Worm (Caenorhabditis elegans) whole organism, L4 larva: ENCODE data around the gene mig-22.
A peak's percentile ranks its signal among the peaks of the same experiment; 100 is the strongest.

Experiments used
- F10B5.3 ChIP-seq: sonication (generic microtip); optimal IDR thresholded peaks from 2 replicates; lab custom pipeline; 2016; ENCODE audit warnings: mild to moderate bottlenecking, missing genetic modification characterization, missing compliant biosample characterization
- R02D3.7 ChIP-seq: fragments of 150-350 bp; sonication (generic microtip); optimal IDR thresholded peaks from 3 replicates; lab custom pipeline; 2014; ENCODE audit warnings: missing biosample characterization, missing genetic modification characterization
- Y48G9A.11 ChIP-seq: fragments of 200-800 bp; sonication (Bioruptor generic); IDR thresholded peaks from 2 replicates; pipeline ENCODE4 v1.3.6; 2022; ENCODE audit warnings: missing genetic modification reagents, missing genetic modification characterization, missing compliant biosample characterization
- ZK337.2 ChIP-seq: fragments of 200-800 bp; sonication (Bioruptor generic); IDR thresholded peaks from 2 replicates; pipeline ENCODE4 v1.3.6; 2022; ENCODE audit warnings: missing genetic modification reagents, missing genetic modification characterization, missing compliant biosample characterization
- aha-1 ChIP-seq: fragments of 150-350 bp; peaks from one replicate; lab custom pipeline; 2014; ENCODE audit warnings: missing biosample characterization, missing genetic modification characterization
- ama-1 ChIP-seq: fragments of 150-350 bp; optimal IDR thresholded peaks from 2 replicates; lab custom pipeline; 2014; ENCODE audit warnings: inconsistent platforms, mixed read lengths
- arid-1 ChIP-seq: fragments of 200-800 bp; sonication (Bioruptor generic); conservative IDR thresholded peaks from 2 replicates; pipeline ENCODE4 v1.3.6; 2022; ENCODE audit warnings: missing genetic modification reagents, missing genetic modification characterization, missing compliant biosample characterization
- ceh-20 ChIP-seq: fragments of 200-800 bp; sonication (Bioruptor generic); IDR thresholded peaks from 2 replicates; pipeline ENCODE4 v1.3.6; 2022; ENCODE audit warnings: missing genetic modification reagents, missing genetic modification characterization, missing compliant biosample characterization
- ceh-28 ChIP-seq: fragments of 150-350 bp; optimal IDR thresholded peaks from 2 replicates; lab custom pipeline; 2014; ENCODE audit warnings: missing biosample characterization, missing genetic modification reagents, missing genetic modification characterization
- ceh-32 ChIP-seq: sonication (generic microtip); optimal IDR thresholded peaks from 2 replicates; lab custom pipeline; 2016; ENCODE audit warnings: mild to moderate bottlenecking, missing genetic modification characterization, missing compliant biosample characterization; ENCODE audit not compliant: poor library complexity
- daf-19 ChIP-seq: fragments of 200-800 bp; sonication (Bioruptor generic); conservative IDR thresholded peaks from 2 replicates; pipeline ENCODE4 v1.3.6; 2022; ENCODE audit warnings: missing genetic modification characterization, missing compliant biosample characterization
- daf-8 ChIP-seq: fragments of 200-800 bp; sonication (Bioruptor generic); IDR thresholded peaks from 2 replicates; pipeline ENCODE4 v1.3.6; 2022; ENCODE audit warnings: missing genetic modification characterization, missing compliant biosample characterization
- dmd-9 ChIP-seq: fragments of 200-800 bp; sonication (Bioruptor generic); IDR thresholded peaks from 2 replicates; pipeline ENCODE4 v1.3.6; 2022; ENCODE audit warnings: missing genetic modification reagents, missing genetic modification characterization, missing compliant biosample characterization
- fkh-10 ChIP-seq: fragments of 150-350 bp; optimal IDR thresholded peaks from 2 replicates; lab custom pipeline; 2014; ENCODE audit warnings: missing biosample characterization, missing genetic modification reagents, missing genetic modification characterization
- hlh-11 ChIP-seq: fragments of 200-800 bp; sonication (Bioruptor generic); optimal IDR thresholded peaks from 2 replicates; lab custom pipeline; 2018; ENCODE audit warnings: mild to moderate bottlenecking, missing genetic modification characterization, missing compliant biosample characterization
- jun-1 ChIP-seq: fragments of 150-350 bp; optimal IDR thresholded peaks from 2 replicates; lab custom pipeline; 2014; ENCODE audit warnings: missing biosample characterization, missing genetic modification reagents, missing genetic modification characterization
- lin-29 ChIP-seq: fragments of 200-800 bp; sonication (Bioruptor generic); IDR thresholded peaks from 2 replicates; pipeline ENCODE4 v1.3.6; 2022; ENCODE audit warnings: missing genetic modification reagents, missing genetic modification characterization, missing compliant biosample characterization
- lin-39 ChIP-seq: fragments of 150-350 bp; optimal IDR thresholded peaks from 2 replicates; lab custom pipeline; 2014; ENCODE audit warnings: missing biosample characterization, missing genetic modification reagents, missing genetic modification characterization
- lsy-2 ChIP-seq, 2 experiments: fragments of 150-350 bp in 1 of 2; sonication (generic microtip) in 1 of 2; optimal IDR thresholded peaks; 2 replicates each; lab custom pipeline; 2014 to 2017; ENCODE audit warnings: missing biosample characterization in 2 of 2, missing genetic modification characterization in 2 of 2
- madf-5 ChIP-seq, 2 experiments: fragments of 200-800 bp; sonication (Bioruptor generic); IDR thresholded peaks; 2 replicates each; pipeline ENCODE4 v1.3.6; 2022; ENCODE audit warnings: missing compliant biosample characterization in 2 of 2, missing genetic modification characterization in 2 of 2
- mdl-1 ChIP-seq, 2 experiments: fragments of 150-350 bp in 1 of 2; sonication (generic microtip) in 1 of 2; optimal IDR thresholded peaks; 2 replicates each; lab custom pipeline; 2014 to 2017; ENCODE audit warnings: missing biosample characterization in 2 of 2, missing genetic modification characterization in 2 of 2
- mdt-29 ChIP-seq: fragments of 200-800 bp; sonication (Bioruptor generic); IDR thresholded peaks from 2 replicates; pipeline ENCODE4 v1.3.6; 2022; ENCODE audit warnings: missing genetic modification reagents, missing genetic modification characterization, missing compliant biosample characterization
- nhr-10 ChIP-seq: fragments of 150-350 bp; optimal IDR thresholded peaks from 2 replicates; lab custom pipeline; 2014; ENCODE audit warnings: missing biosample characterization, missing genetic modification characterization
- nhr-237 ChIP-seq: sonication (generic microtip); optimal IDR thresholded peaks from 2 replicates; lab custom pipeline; 2017; ENCODE audit warnings: missing biosample characterization, missing genetic modification characterization
- nhr-25 ChIP-seq: sonication (generic microtip); optimal IDR thresholded peaks from 2 replicates; lab custom pipeline; 2017; ENCODE audit warnings: missing genetic modification characterization, mild to moderate bottlenecking, missing compliant biosample characterization, antibody characterized with exemption, moderate library complexity, borderline replicate concordance; ENCODE audit not compliant: insufficient read depth
- nhr-28 ChIP-seq: fragments of 150-350 bp; optimal IDR thresholded peaks from 2 replicates; lab custom pipeline; 2014; ENCODE audit warnings: missing biosample characterization, missing genetic modification characterization
- nhr-42 ChIP-seq: fragments of 200-800 bp; sonication (Bioruptor generic); IDR thresholded peaks from 2 replicates; pipeline ENCODE4 v1.3.6; 2022; ENCODE audit warnings: missing genetic modification characterization, missing compliant biosample characterization
- nhr-48 ChIP-seq: sonication (generic microtip); optimal IDR thresholded peaks from 2 replicates; lab custom pipeline; 2016; ENCODE audit warnings: mild to moderate bottlenecking, missing genetic modification characterization, missing compliant biosample characterization
- nhr-76 ChIP-seq: fragments of 150-350 bp; optimal IDR thresholded peaks from 2 replicates; lab custom pipeline; 2014; ENCODE audit warnings: missing biosample characterization, missing genetic modification characterization
- pha-4 ChIP-seq, 2 experiments: fragments of 150-350 bp in 1 of 2; fragments of 200-800 bp in 1 of 2; sonication (Bioruptor generic) in 1 of 2; IDR thresholded peaks in 1 of 2; optimal IDR thresholded peaks in 1 of 2; 2 replicates each; pipeline versions ENCODE4 v1.3.6 to Lab custom; 2014 to 2022; ENCODE audit warnings: missing genetic modification characterization in 2 of 2, missing genetic modification reagents in 2 of 2, missing biosample characterization in 1 of 2, missing compliant biosample characterization in 1 of 2
- php-3 ChIP-seq: fragments of 200-800 bp; sonication (Bioruptor generic); IDR thresholded peaks from 2 replicates; pipeline ENCODE4 v1.3.6; 2022; ENCODE audit warnings: missing genetic modification reagents, missing genetic modification characterization, missing compliant biosample characterization
- rbr-2 ChIP-seq: sonication (generic microtip); optimal IDR thresholded peaks from 2 replicates; lab custom pipeline; 2016; ENCODE audit warnings: missing genotype, missing genetic modification characterization, missing compliant biosample characterization
- saeg-2 ChIP-seq: fragments of 200-800 bp; sonication (Bioruptor generic); IDR thresholded peaks from 2 replicates; pipeline ENCODE4 v1.3.6; 2022; ENCODE audit warnings: missing genetic modification reagents, missing genetic modification characterization, missing compliant biosample characterization
- snpc-4 ChIP-seq: fragments of 150-350 bp; optimal IDR thresholded peaks from 2 replicates; lab custom pipeline; 2014; ENCODE audit warnings: missing biosample characterization, missing genetic modification characterization
- unc-62 ChIP-seq, 3 experiments: fragments of 150-350 bp in 1 of 3; sonication (generic microtip); optimal IDR thresholded peaks in 2 of 3; peaks in 1 of 3; 1 replicate in 1 of 3; 2 replicates in 2 of 3; lab custom pipeline; 2014 to 2017; ENCODE audit warnings: missing biosample characterization in 3 of 3, missing genetic modification characterization in 3 of 3, missing genetic modification reagents in 3 of 3, missing genotype in 1 of 3
- zfp-2 ChIP-seq: sonication (generic microtip); optimal IDR thresholded peaks from 2 replicates; lab custom pipeline; 2016; ENCODE audit warnings: mild to moderate bottlenecking, missing genetic modification characterization, missing compliant biosample characterization
- zip-11 ChIP-seq: fragments of 200-800 bp; sonication (Bioruptor generic); IDR thresholded peaks from 2 replicates; pipeline ENCODE4 v1.3.6; 2022; ENCODE audit warnings: missing genetic modification characterization, missing compliant biosample characterization

mig-22 gene

DNA sequence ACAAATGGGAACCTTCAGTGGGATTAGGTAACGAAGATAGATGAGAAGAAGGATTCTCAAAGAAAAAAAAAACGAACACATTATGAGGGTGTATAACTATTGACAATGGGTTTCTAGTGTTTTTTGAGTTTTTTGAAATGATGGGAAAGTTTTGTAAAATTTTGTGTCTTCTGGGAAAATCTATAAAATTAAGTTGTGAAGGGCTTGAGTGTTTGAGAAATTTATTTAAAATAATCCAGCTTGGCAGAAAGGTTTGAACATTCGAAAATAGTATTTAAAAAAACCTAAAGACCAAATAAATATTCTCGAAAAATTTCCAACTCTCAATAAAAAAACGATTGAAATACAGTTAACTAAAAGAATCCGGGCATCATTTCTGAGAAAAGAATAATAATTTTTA is 21.9 kb downstream of the mig-22 start:
- TF ChIP-seq daf-8 (GFP tag; lab: Robert Waterston, UW) = no peak
- peak in 1 of 2 experiments; percentile 95 for TF ChIP-seq unc-62 (GFP tag; optimal IDR thresholded peaks at IDR 0.05 in 1 of 2; lab: Kevin White, UChicago)
- TF ChIP-seq unc-62 (tag; optimal IDR thresholded peaks at IDR 0.05; lab: Kevin White, UChicago) = no peak
- no peak for TF ChIP-seq nhr-76 (tag; lab: Kevin White, UChicago)

DNA sequence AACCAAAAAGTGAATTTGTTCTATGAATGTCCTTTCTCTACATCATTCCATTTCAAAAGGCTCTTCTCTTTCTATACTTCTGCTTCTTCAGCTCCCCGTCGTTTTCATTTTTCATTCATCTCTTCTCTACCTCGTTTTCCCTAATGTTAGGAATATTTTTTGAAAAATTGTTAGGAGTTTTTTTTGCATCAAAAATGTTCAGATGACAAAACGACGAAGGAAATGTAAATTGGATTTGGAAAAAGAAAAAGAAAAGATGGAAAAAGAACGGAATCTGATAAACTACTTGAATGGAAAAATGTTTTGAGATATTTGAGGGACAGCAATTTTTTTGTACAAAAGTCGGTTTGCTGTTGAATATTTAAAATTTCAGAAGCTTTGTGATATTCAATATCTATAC is 22.4 kb downstream of the mig-22 start:
- TF ChIP-seq ZK337.2 (no peak), fkh-10 (GFP tag; lab: Kevin White, UChicago) (peak; percentile 76)

DNA sequence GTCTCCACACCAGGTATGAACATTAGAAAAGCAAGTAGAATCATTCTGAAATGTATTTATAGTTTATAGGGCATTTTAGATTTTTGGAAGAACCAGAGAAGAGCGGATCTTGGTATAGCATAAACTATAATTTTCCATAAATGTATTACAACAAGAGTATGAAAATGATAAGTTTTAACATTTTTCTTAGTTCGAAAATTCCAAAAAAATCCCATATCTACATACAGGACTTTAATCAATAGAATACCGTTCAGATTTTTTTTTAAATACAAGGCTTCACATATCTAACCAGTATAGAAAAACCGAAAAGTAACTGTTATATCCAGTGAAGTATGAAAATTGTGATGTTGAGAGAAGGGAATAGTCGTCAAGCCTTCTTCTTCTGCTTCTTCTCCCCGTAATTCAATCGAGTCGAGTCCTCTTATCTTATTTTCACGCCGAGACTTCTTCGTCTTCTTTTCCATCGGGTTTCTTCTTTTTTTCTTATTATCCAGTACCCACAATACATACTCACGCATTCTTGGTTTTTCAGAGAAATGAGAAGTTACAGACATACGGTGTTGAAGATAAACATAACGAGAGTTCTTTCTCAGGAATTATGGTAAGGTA is 23.2 kb downstream of the mig-22 start, which contains the start of gene ZK370.6:
TSS of gene ZK370.6 (minus strand) at position 51 of the 609 bp plus-strand sequence.
- TF ChIP-seq php-3 = no peak
- peak; percentile 45 for TF ChIP-seq fkh-10 (GFP tag; lab: Kevin White, UChicago)

DNA sequence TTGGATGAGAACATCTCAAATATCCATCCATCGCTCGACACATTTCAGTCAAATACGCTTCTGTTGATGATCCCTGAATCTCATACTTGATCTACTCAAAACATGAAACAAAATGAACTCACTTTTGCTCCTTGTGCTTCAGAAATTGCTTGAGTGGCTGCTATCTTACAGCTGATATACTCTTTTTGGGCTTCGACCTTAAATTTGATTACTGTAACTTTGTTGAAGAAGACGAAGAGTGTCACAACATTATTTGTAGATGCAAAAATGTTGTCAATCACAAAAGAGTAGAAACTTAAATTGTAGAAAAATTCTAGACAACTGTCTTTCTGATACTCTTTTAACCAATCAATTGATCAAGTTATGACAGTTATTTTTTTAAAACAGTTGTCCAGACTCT is 24.6 kb downstream of the mig-22 start:
- TF ChIP-seq ceh-28 (tag; lab: Kevin White, UChicago) = no peak
- peak in 1 of 2 experiments; percentile 26 for TF ChIP-seq unc-62 (GFP tag; optimal IDR thresholded peaks at IDR 0.05 in 1 of 2; lab: Kevin White, UChicago)
- TF ChIP-seq unc-62 (tag; optimal IDR thresholded peaks at IDR 0.05; lab: Kevin White, UChicago) = no peak

DNA sequence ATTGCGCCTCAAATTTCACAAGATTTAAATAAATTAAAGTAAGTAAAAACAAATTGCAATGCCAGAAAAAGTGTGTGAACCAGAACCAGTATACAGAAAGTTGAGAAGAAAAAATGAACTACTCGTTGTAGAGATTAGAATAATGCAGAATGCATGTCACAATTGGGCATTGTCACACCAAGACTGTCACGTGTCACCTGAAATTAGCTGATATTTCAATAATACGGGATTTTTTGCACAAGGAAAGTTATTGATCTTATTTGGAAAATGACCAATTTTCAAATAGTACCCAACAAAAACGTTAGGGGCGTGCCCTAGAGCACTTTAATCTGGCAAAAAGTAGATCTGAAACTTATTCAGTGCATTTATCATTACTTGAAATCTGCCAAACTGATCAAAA is 25.2 kb downstream of the mig-22 start:
- no peak for TF ChIP-seq lsy-2 (tag; optimal IDR thresholded peaks at IDR 0.05; lab: Kevin White, UChicago)
- TF ChIP-seq aha-1 (tag; lab: Kevin White, UChicago) = peak; percentile 80
- TF ChIP-seq, all 104 proteins: peak for 1

DNA sequence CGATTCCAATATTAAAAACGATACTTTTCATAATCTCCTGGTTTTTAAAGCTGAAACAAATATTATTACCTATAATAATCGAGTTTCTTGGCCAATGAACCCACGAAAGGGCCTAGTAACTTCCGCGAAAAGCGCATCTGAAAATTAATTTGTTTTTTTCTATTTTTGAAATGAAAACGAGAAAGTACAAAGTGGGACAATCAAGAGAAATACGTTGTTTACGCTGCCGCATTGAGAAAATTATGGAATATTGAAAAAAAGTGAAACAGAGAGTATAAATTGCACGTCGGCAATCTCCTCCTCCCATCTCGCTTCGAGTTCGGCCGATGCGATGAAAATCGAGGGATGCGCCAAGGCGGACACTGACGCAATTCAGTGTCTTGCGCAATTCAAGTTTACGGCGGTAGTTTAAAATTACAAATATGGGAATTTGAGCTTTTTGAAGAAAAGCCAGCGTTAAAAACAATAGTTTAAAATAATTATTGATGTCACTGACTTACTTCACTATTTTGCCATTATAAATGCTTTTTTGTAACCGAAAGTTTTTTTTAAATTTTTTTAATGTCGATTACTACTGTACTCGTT is 25.8 kb downstream of the mig-22 start, which contains the start of gene pdhk-2:
TSS of gene pdhk-2 (minus strand) at position 137 of the 585 bp plus-strand sequence.
- peak; percentile 79 for TF ChIP-seq lin-29 (GFP tag; lab: Robert Waterston, UW)
- TF ChIP-seq rbr-2 (tag; lab: Kevin White, UChicago) = peak; percentile 90
- TF ChIP-seq nhr-76 (tag; lab: Kevin White, UChicago) = no peak
- TF ChIP-seq madf-5 (GFP tag; IDR thresholded peaks at IDR 0.05; lab: Robert Waterston, UW) = no peak
- peak; percentile 90 for TF ChIP-seq nhr-48 (tag; lab: Kevin White, UChicago)
- peak; percentile 80 for TF ChIP-seq pha-4 (GFP tag; IDR thresholded peaks at IDR 0.05; lab: Robert Waterston, UW)
- TF ChIP-seq pha-4 (tag; optimal IDR thresholded peaks at IDR 0.05; lab: Kevin White, UChicago) = peak; percentile 23
- TF ChIP-seq nhr-237 (tag; lab: Kevin White, UChicago) = no peak
- TF ChIP-seq ceh-20 (GFP tag; lab: Robert Waterston, UW) = peak; percentile 90
- TF ChIP-seq mdt-29 (GFP tag; lab: Robert Waterston, UW) = peak; percentile 68; the same call in 1 of the 2 replicates
- TF ChIP-seq mdl-1 (tag; optimal IDR thresholded peaks at IDR 0.05; lab: Kevin White, UChicago) = peak in 1 of 2 experiments; percentile 82
- TF ChIP-seq lsy-2 (tag; optimal IDR thresholded peaks at IDR 0.05; lab: Kevin White, UChicago) = peak; percentile 68 to 95
- TF ChIP-seq dmd-9 = peak; percentile 82
- TF ChIP-seq F10B5.3 = peak; percentile 68
- TF ChIP-seq arid-1 (GFP tag; lab: Robert Waterston, UW) = peak; percentile 91
- TF ChIP-seq zip-11 (GFP tag; lab: Robert Waterston, UW) = no peak
- no peak for TF ChIP-seq zfp-2 (tag; lab: Kevin White, UChicago)
- TF ChIP-seq lin-39 (tag; lab: Kevin White, UChicago) = no peak
- 0 out of 2 replicates have a peak, but pooled peaks have one; percentile 57 for TF ChIP-seq php-3
- peak; percentile 81 for TF ChIP-seq ama-1
- TF ChIP-seq R02D3.7 (tag; lab: Kevin White, UChicago) = no peak
- TF ChIP-seq nhr-10 (tag; lab: Kevin White, UChicago) = no peak
- peak; percentile 44 for TF ChIP-seq ceh-32 (tag; lab: Kevin White, UChicago)
- TF ChIP-seq hlh-11 (tag; lab: Kevin White, UChicago) = peak; percentile 94
- TF ChIP-seq daf-19 (GFP tag; lab: Robert Waterston, UW) = peak; percentile 73
- peak; percentile 67; the same call in 1 of the 2 replicates for TF ChIP-seq Y48G9A.11
- peak; percentile 64 for TF ChIP-seq nhr-25 (tag; lab: Kevin White, UChicago)
- TF ChIP-seq nhr-42 = peak; percentile 76; the same call in 1 of the 2 replicates
- TF ChIP-seq nhr-28 (tag; lab: Kevin White, UChicago) = peak; percentile 73
- TF ChIP-seq saeg-2 (GFP tag; lab: Robert Waterston, UW) = peak; percentile 77; the same call in 1 of the 2 replicates
- TF ChIP-seq snpc-4 (tag; lab: Kevin White, UChicago) = no peak
- TF ChIP-seq jun-1 (tag; lab: Kevin White, UChicago) = peak; percentile 83
